Fruit fly (Drosophila melanogaster): ENCODE results near the gene atl.

dm6 chr3R:24634312-24634711 is 8.8 kb downstream of the atl start:
- TF ChIP-seq Dll (optimal IDR thresholded peaks at IDR 0.05) (no peak), CG8478 (optimal IDR thresholded peaks at IDR 0.05) (no peak), usp (GFP tag; optimal IDR thresholded peaks at IDR 0.05) (no peak), pan (optimal IDR thresholded peaks at IDR 0.05) (no peak)

Data from whole organism.